Fruit fly (Drosophila melanogaster) ovary, adult (tissue): ENCODE measurements around the gene BckdhA.

ENCODE experiments used
- CG17801 ChIP-seq: fragments of 200-800 bp; optimal IDR thresholded peaks from 2 replicates; lab custom pipeline; 2019; ENCODE audit warnings: missing biosample characterization, mild to moderate bottlenecking, missing genetic modification characterization, moderate library complexity; ENCODE audit not compliant: partially characterized antibody

Gene BckdhA

dm6 chr3R:9594251-9594581 lies 38.6 kb downstream of the BckdhA start:
- no peak for TF ChIP-seq CG17801

dm6 chr3R:9594839-9595238 lies 39.3 kb downstream of the BckdhA start:
- no peak for TF ChIP-seq CG17801

DNA sequence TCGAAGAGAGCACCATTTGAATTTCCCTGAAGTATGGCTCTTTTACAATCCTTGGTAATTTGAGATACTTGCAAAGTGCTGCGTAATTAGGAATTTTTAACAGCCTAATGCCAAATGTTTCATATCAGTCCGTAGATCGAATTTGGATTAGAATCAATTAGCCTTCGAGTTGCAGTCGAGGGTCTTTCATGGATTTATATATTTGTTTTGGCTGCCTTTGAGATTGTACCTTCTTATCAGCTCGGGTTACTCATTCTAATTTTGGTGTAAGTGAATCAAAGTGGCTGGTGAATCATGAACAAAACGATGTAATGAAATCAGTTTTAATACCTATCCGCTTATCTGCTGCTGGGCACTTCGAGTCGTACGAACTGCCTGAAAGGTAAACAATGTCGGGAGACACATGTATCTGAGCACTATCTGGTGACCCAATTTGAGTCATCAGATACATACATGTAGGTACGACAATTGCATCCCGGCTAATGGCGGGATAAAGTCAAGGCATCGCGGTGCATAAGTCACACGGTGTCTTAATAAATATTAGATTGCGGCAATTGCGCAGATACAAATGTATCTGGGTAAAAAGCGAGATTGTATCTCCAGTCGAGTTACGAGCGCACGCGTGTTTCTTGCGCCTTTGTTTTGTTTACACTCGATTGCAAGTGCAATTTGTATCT lies 40.2 kb downstream of the BckdhA start:
- no peak for TF ChIP-seq CG17801

- no peak for TF ChIP-seq CG17801
Measured at dm6 chr3R:9596615-9597014, 41.0 kb downstream of the BckdhA start.

DNA sequence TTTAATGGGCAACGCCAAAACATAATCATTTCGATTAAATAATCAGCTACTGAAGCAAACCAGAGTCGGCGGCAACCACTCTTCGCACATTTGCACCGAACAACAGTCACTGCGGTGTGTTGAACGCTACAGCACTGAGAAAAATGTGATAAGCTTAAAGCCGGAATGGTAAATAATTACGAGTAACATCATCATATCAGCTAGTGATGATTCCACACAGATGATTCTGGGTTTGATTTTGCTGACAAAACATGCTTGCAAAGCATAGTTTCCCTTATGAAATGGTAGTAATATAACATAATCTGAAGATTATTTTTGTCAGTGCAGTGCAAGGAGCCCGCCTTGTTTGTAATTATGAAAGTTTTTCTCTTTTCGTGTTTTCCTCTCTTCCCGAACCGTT lies 42.5 kb downstream of the BckdhA start:
- TF ChIP-seq CG17801: no peak

- peak; percentile 74 for TF ChIP-seq CG17801
Measured at dm6 chr3R:9600558-9600959, 45.0 kb downstream of the BckdhA start.

dm6 chr3R:9601949-9602348 lies 46.4 kb downstream of the BckdhA start:
- peak; percentile 40 for TF ChIP-seq CG17801

DNA sequence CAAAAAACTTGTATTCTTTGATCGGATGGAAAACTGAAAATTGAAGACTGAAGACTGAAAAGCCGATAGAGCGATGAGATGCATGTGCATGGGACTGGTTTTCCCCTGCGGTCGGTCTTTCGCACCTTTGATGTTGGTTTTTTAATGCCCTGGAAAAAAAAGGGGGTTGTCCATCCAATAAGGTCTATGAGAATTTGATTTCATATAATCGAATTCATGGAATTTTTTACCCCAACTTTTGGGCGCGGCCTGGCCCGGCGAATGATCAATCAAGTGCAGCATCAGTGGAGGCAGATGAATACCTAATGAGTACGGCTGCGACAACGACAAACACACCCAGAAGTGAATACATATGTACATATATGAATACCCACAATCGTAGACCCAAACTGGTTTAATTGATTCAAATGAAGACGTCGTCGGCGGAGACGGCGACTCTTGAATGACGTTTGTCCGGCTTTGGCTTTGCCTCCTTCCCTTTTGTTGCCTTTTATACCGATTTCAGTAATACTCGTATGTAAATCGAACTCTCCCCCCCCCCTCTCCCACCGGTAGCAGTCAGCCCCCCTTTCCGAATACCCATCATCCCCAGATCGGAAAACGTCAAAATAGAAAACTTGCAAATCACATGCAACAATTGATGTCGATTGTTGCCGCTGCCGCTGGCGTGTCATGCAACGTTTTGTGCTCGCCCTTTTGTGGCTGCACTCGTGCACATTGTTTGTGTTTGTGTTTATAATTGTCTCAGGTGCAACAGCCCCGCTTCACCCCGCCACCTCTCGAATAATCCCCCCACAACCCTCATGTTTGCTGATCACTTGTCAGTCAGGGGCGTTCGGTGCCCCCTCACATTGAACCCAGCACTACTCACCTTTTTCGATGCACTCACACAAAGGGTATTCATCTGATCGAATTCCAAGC lies 47.7 kb downstream of the BckdhA start:
- no peak for TF ChIP-seq CG17801

DNA sequence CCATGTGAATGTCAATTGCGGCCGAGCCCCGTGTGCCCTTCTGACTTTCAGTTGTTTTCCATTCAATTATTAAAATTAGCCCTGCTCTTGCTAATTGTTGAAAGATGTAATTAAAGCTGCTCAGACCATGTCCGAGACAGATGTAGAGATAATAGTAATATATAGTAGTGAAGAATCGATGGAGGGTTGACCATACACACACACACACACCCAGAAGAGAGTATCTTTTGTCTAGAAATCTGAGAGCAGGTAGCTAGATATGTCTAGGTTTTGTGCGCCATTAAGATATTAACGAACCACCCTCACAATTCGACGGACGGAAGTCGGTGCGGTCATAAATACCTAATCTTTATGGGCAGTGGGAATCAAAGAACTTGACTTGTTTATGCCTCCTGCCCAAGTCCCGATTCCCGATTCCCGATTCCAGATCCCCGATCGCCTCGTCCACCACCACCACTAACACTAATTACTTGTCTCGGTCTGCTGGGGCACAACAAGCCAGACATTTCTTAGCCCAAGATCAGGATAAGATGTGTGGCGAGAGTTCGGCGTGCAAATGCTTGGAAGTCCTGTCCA lies 48.9 kb downstream of the BckdhA start:
- TF ChIP-seq CG17801: no peak

DNA sequence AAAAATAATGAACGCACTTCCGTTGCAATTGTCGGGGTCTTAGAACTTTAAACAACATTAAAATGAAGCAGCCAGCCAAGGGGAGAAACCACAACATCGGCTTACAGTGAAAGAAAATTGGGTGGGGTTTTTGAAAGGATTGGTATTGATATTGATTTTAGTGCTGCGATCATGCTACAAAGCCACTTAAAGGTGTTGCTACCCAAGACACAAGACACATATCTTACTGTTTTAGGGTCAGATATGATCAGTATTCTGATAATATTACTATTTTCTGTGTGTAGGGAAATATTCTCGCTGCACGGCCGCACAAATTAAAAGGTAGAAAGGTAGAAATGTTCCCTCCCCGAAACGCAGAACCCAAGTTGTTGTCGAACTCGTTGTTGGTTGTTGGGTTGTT lies 49.5 kb downstream of the BckdhA start:
- TF ChIP-seq CG17801: no peak
